Worm (Caenorhabditis elegans) whole organism, early embryonic: ENCODE results near the gene F14H3.15.

Experiments used
- aly-1 ChIP-seq: sonication (generic microtip); optimal IDR thresholded peaks from 2 replicates; lab custom pipeline; 2016; ENCODE audit warnings: missing genetic modification characterization, missing compliant biosample characterization
- ama-1 ChIP-seq: fragments of 150-350 bp; optimal IDR thresholded peaks from 2 replicates; lab custom pipeline; 2014
- ceh-36 ChIP-seq: sonication (generic microtip); optimal IDR thresholded peaks from 2 replicates; lab custom pipeline; 2016; ENCODE audit warnings: missing genetic modification characterization, inconsistent platforms, missing compliant biosample characterization
- hnd-1 ChIP-seq: sonication (generic microtip); optimal IDR thresholded peaks from 2 replicates; lab custom pipeline; 2016; ENCODE audit warnings: missing genetic modification characterization, missing compliant biosample characterization
- sea-1 ChIP-seq: fragments of 200-800 bp; sonication (Bioruptor generic); conservative IDR thresholded peaks from 2 replicates; pipeline ENCODE4 v1.3.6; 2022; ENCODE audit warnings: missing genetic modification characterization, missing compliant biosample characterization
- tra-4 ChIP-seq: sonication (generic microtip); optimal IDR thresholded peaks from 2 replicates; lab custom pipeline; 2017; ENCODE audit warnings: missing genetic modification characterization, missing compliant biosample characterization

- no peak for TF ChIP-seq hnd-1 (tag; lab: Kevin White, UChicago)
- no peak for TF ChIP-seq tra-4
- TF ChIP-seq aly-1: no peak
- TF ChIP-seq ceh-36 (tag; lab: Kevin White, UChicago): no peak
- TF ChIP-seq ama-1: no peak
- TF ChIP-seq sea-1: no peak
Measured at ce11 chrV:16053373-16053772, 6.7 kb downstream of the F14H3.15 start, which contains the start of gene F14H3.3.
